Worm (Caenorhabditis elegans) whole organism, L2 larva: ENCODE results near the gene T24E12.13.

ENCODE experiments used
- F13H6.1 ChIP-seq: sonication (generic microtip); optimal IDR thresholded peaks from 2 replicates; lab custom pipeline; 2016; ENCODE audit warnings: missing genetic modification characterization, missing compliant biosample characterization
- alr-1 ChIP-seq: fragments of 150-350 bp; optimal IDR thresholded peaks from 2 replicates; lab custom pipeline; 2014; ENCODE audit warnings: missing biosample characterization, missing genetic modification characterization
- elt-1 ChIP-seq: fragments of 150-350 bp; optimal IDR thresholded peaks from 2 replicates; lab custom pipeline; 2014; ENCODE audit warnings: missing biosample characterization, missing genetic modification characterization
- fos-1 ChIP-seq: fragments of 150-350 bp; optimal IDR thresholded peaks from 2 replicates; lab custom pipeline; 2014; ENCODE audit warnings: missing biosample characterization, missing genetic modification characterization
- lin-13 ChIP-seq: fragments of 150-350 bp; optimal IDR thresholded peaks from 2 replicates; lab custom pipeline; 2014; ENCODE audit warnings: missing biosample characterization, missing genetic modification reagents, missing genetic modification characterization
- mab-5 ChIP-seq: fragments of 150-350 bp; optimal IDR thresholded peaks from 2 replicates; lab custom pipeline; 2014; ENCODE audit warnings: missing biosample characterization, missing genetic modification characterization
- nhr-23 ChIP-seq: fragments of 150-350 bp; optimal IDR thresholded peaks from 2 replicates; lab custom pipeline; 2014; ENCODE audit warnings: missing biosample characterization, missing genetic modification reagents, missing genetic modification characterization
- sma-9 ChIP-seq, 2 experiments: fragments of 150-350 bp in 1 of 2; sonication (generic microtip) in 1 of 2; optimal IDR thresholded peaks; 2 replicates each; lab custom pipeline; 2014 to 2016; ENCODE audit warnings: missing genetic modification characterization in 2 of 2, mild to moderate bottlenecking in 1 of 2, missing biosample characterization in 1 of 2, missing compliant biosample characterization in 1 of 2, missing genetic modification reagents in 1 of 2, moderate library complexity in 1 of 2
- unc-62 ChIP-seq: fragments of 150-350 bp; optimal IDR thresholded peaks from 2 replicates; lab custom pipeline; 2014; ENCODE audit warnings: missing biosample characterization, missing genetic modification reagents, missing genetic modification characterization
- ztf-11 ChIP-seq: sonication (generic microtip); optimal IDR thresholded peaks from 2 replicates; lab custom pipeline; 2017; ENCODE audit warnings: missing biosample characterization, missing genetic modification characterization

DNA sequence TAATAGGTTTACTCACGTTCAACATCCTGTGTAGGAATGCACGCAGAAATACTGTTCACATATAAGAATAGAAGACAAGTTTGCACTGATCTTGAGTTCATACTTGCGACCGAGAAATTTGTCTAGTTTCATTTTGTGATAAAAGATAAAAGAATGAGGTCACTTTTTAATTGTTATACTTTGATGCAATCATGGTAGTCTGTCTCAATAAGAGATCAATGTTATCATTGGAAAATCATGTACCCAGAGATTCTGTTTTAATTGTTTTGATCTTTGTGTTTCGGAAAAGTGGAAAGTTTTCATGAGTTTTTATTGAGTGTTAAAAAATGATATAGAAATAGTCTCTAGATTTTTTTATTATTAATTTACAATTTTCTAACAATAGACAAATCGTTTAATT, 45.1 kb downstream of the T24E12.13 start, which contains the start of gene F54D10.9:
- TF ChIP-seq nhr-23 (no peak), alr-1 (no peak), unc-62 (no peak), sma-9 (GFP tag; optimal IDR thresholded peaks at IDR 0.05; lab: Kevin White, UChicago) (no peak), sma-9 (tag; optimal IDR thresholded peaks at IDR 0.05; lab: Kevin White, UChicago) (no peak), mab-5 (tag; lab: Kevin White, UChicago) (no peak), elt-1 (tag; lab: Kevin White, UChicago) (no peak), fos-1 (tag; lab: Kevin White, UChicago) (no peak), ztf-11 (tag; lab: Kevin White, UChicago) (no peak), F13H6.1 (tag; lab: Kevin White, UChicago) (no peak), lin-13 (no peak)
